Worm (Caenorhabditis elegans) whole organism, young adult: ENCODE results near the gene tbc-14.

Source experiments
- lin-26 ChIP-seq: fragments of 200-800 bp; sonication (Bioruptor generic); IDR thresholded peaks from 2 replicates; pipeline ENCODE4 v1.3.6; 2022; ENCODE audit warnings: missing genetic modification reagents, missing genetic modification characterization, missing compliant biosample characterization
- lin-40 ChIP-seq: sonication (generic microtip); optimal IDR thresholded peaks from 2 replicates; lab custom pipeline; 2016; ENCODE audit warnings: missing genetic modification characterization, mild to moderate bottlenecking, missing compliant biosample characterization, missing genotype, missing genetic modification reagents
- pha-4 ChIP-seq: fragments of 150-350 bp; sonication (generic microtip); optimal IDR thresholded peaks from 2 replicates; lab custom pipeline; 2014; ENCODE audit warnings: missing biosample characterization, missing genetic modification reagents, missing genetic modification characterization

DNA sequence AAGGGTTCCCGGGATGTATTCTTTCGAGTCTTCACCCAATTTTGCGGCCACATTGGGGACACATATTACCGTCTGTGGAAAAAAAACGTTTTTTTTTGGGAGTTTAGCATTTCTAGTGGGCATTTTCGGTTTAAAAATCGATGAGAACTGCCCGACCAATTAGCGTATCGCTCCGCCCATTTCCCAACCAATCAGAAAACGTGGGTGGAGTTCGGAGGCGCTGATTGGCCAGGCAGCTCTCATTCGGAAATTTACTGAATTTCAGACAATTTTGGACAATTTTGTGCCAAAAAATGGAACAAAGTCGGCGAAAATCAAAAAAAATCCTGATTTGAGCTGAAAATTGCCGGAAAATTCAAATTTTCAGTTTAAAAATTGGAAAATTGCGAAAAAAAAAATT, 796 bp downstream of the tbc-14 start:
- TF ChIP-seq pha-4 (tag; lab: Kevin White, UChicago) (no peak), lin-40 (tag; lab: Kevin White, UChicago) (no peak), lin-26 (GFP tag; lab: Robert Waterston, UW) (no peak)
